Worm (Caenorhabditis elegans) whole organism, young adult: ENCODE data around the gene Y82E9BR.9.

Experiments
- F39B2.1 ChIP-seq: fragments of 200-800 bp; sonication (Bioruptor generic); IDR thresholded peaks from 2 replicates; pipeline ENCODE4 v1.3.6; 2022; ENCODE audit warnings: missing genetic modification reagents, missing genetic modification characterization, missing compliant biosample characterization
- akir-1 ChIP-seq: fragments of 200-800 bp; sonication (Bioruptor generic); optimal IDR thresholded peaks from 2 replicates; lab custom pipeline; 2018; ENCODE audit warnings: mild to moderate bottlenecking, missing genetic modification characterization, moderate library complexity, missing compliant biosample characterization
- ccch-3 ChIP-seq: fragments of 200-800 bp; sonication (Bioruptor generic); optimal IDR thresholded peaks from 2 replicates; lab custom pipeline; 2018; ENCODE audit warnings: mild to moderate bottlenecking, missing genetic modification characterization, missing compliant biosample characterization
- ceh-40 ChIP-seq: fragments of 200-800 bp; sonication (Bioruptor generic); IDR thresholded peaks from 2 replicates; pipeline ENCODE4 v1.3.6; 2022; ENCODE audit warnings: missing genetic modification characterization, missing compliant biosample characterization
- ceh-58 ChIP-seq: fragments of 200-800 bp; sonication (Bioruptor generic); IDR thresholded peaks from 2 replicates; pipeline ENCODE4 v1.3.6; 2022; ENCODE audit warnings: missing genetic modification characterization, missing compliant biosample characterization
- efl-1 ChIP-seq: fragments of 150-350 bp; optimal IDR thresholded peaks from 2 replicates; lab custom pipeline; 2014; ENCODE audit warnings: missing biosample characterization, missing genetic modification reagents, missing genetic modification characterization
- ets-4 ChIP-seq: fragments of 200-800 bp; sonication (Bioruptor generic); optimal IDR thresholded peaks from 2 replicates; lab custom pipeline; 2018; ENCODE audit warnings: mild to moderate bottlenecking, missing genetic modification characterization, missing compliant biosample characterization
- mel-28 ChIP-seq: sonication (generic microtip); optimal IDR thresholded peaks from 2 replicates; lab custom pipeline; 2016; ENCODE audit warnings: borderline replicate concordance, mild to moderate bottlenecking, missing genetic modification characterization, missing compliant biosample characterization
- nhr-179 ChIP-seq: sonication (generic microtip); optimal IDR thresholded peaks from 2 replicates; lab custom pipeline; 2016; ENCODE audit warnings: mild to moderate bottlenecking, missing genetic modification characterization, missing compliant biosample characterization
- pha-4 ChIP-seq: fragments of 150-350 bp; sonication (generic microtip); optimal IDR thresholded peaks from 2 replicates; lab custom pipeline; 2014; ENCODE audit warnings: missing biosample characterization, missing genetic modification reagents, missing genetic modification characterization
- unc-130 ChIP-seq: sonication (generic microtip); optimal IDR thresholded peaks from 2 replicates; lab custom pipeline; 2016; ENCODE audit warnings: missing genetic modification reagents, missing genetic modification characterization, missing compliant biosample characterization
- zim-3 ChIP-seq: sonication (generic microtip); optimal IDR thresholded peaks from 2 replicates; lab custom pipeline; 2017; ENCODE audit warnings: mild to moderate bottlenecking, missing genetic modification characterization, moderate library complexity, missing compliant biosample characterization

ce11 chrIII:1374355-1374807 is 14.8 kb upstream of the Y82E9BR.9 start, which contains the start of gene Y82E9BR.20:
- no peak for TF ChIP-seq ceh-40
- no peak for TF ChIP-seq akir-1 (GFP tag; lab: Kevin White, UChicago)
- no peak for TF ChIP-seq ccch-3
- no peak for TF ChIP-seq mel-28 (tag; lab: Kevin White, UChicago)
- TF ChIP-seq unc-130 (GFP tag; lab: Kevin White, UChicago) = no peak
- TF ChIP-seq nhr-179 (tag; lab: Kevin White, UChicago) = no peak
- TF ChIP-seq ets-4 = no peak
- TF ChIP-seq efl-1 = no peak
- TF ChIP-seq ceh-58 (GFP tag; lab: Robert Waterston, UW) = no peak
- no peak for TF ChIP-seq F39B2.1
- no peak for TF ChIP-seq pha-4 (tag; lab: Kevin White, UChicago)
- no peak for TF ChIP-seq zim-3 (tag; lab: Kevin White, UChicago)
